Fruit fly (Drosophila melanogaster) whole organism, embryonic: ENCODE results near the gene Elo68alpha.

Experiments
- Adf1 ChIP-seq: fragments of 200-800 bp; sonication (Bioruptor generic); IDR thresholded peaks from 2 replicates; pipeline ENCODE4 v1.3.6; 2022; ENCODE audit warnings: missing biosample characterization, missing genetic modification characterization
- CG10654 ChIP-seq: fragments of 200-800 bp; sonication (Bioruptor generic); optimal IDR thresholded peaks from 2 replicates; lab custom pipeline; 2016; ENCODE audit warnings: missing biosample characterization, missing genetic modification characterization
- CG11696 ChIP-seq: fragments of 200-800 bp; sonication (Bioruptor generic); IDR thresholded peaks from 2 replicates; pipeline ENCODE4 v1.3.6; 2022; ENCODE audit warnings: missing biosample characterization, missing genetic modification characterization
- CG15073 ChIP-seq: fragments of 200-800 bp; sonication (Bioruptor generic); optimal IDR thresholded peaks from 2 replicates; lab custom pipeline; 2016; ENCODE audit warnings: missing biosample characterization, missing genetic modification characterization
- CG15514 ChIP-seq: fragments of 200-800 bp; sonication (Bioruptor generic); optimal IDR thresholded peaks from 3 replicates; lab custom pipeline; 2017; ENCODE audit warnings: missing biosample characterization, missing genetic modification characterization, mild to moderate bottlenecking, moderate library complexity, missing genetic modification reagents
- CG1602 ChIP-seq: fragments of 200-800 bp; sonication (Bioruptor generic); optimal IDR thresholded peaks from 3 replicates; lab custom pipeline; 2016; ENCODE audit warnings: missing biosample characterization, missing genetic modification characterization
- CG1832 ChIP-seq: fragments of 200-800 bp; sonication (Bioruptor generic); optimal IDR thresholded peaks from 2 replicates; lab custom pipeline; 2017; ENCODE audit warnings: missing biosample characterization, mild to moderate bottlenecking, missing genetic modification characterization, inconsistent platforms
- CG30020 ChIP-seq: fragments of 200-800 bp; optimal IDR thresholded peaks from 2 replicates; lab custom pipeline; 2019; ENCODE audit warnings: missing biosample characterization, mild to moderate bottlenecking, missing genetic modification characterization, moderate library complexity
- CG3838 ChIP-seq: fragments of 200-800 bp; sonication (Bioruptor generic); optimal IDR thresholded peaks from 3 replicates; lab custom pipeline; 2016; ENCODE audit warnings: missing biosample characterization, missing genetic modification characterization
- CG3847 ChIP-seq: fragments of 200-800 bp; sonication (Bioruptor generic); IDR thresholded peaks from 2 replicates; pipeline ENCODE4 v1.3.6; 2022; ENCODE audit warnings: missing biosample characterization, missing genetic modification characterization
- CG4328 ChIP-seq: fragments of 200-800 bp; sonication (Bioruptor generic); optimal IDR thresholded peaks from 3 replicates; lab custom pipeline; 2017; ENCODE audit warnings: missing biosample characterization, missing genetic modification reagents, missing genetic modification characterization
- CG4360 ChIP-seq: fragments of 200-800 bp; sonication (Bioruptor generic); IDR thresholded peaks from 2 replicates; pipeline ENCODE4 v1.3.6; 2022; ENCODE audit warnings: missing biosample characterization, missing genetic modification characterization
- CG5953 ChIP-seq: fragments of 200-800 bp; sonication (Bioruptor generic); IDR thresholded peaks from 2 replicates; pipeline ENCODE4 v1.3.6; 2022; ENCODE audit warnings: missing biosample characterization, missing genetic modification characterization
- CG8359 ChIP-seq: fragments of 200-800 bp; sonication (Bioruptor generic); optimal IDR thresholded peaks from 2 replicates; lab custom pipeline; 2017; ENCODE audit warnings: missing biosample characterization, mild to moderate bottlenecking, missing genetic modification characterization, borderline replicate concordance
- CG8478 ChIP-seq: fragments of >200 bp; optimal IDR thresholded peaks from 2 replicates; lab custom pipeline; 2018
- CG9727 ChIP-seq: fragments of 200-800 bp; sonication (Bioruptor generic); optimal IDR thresholded peaks from 3 replicates; lab custom pipeline; 2017; ENCODE audit warnings: missing biosample characterization, mild to moderate bottlenecking, missing genetic modification characterization
- CoRest ChIP-seq: fragments of 200-800 bp; sonication (Bioruptor generic); optimal IDR thresholded peaks from 3 replicates; lab custom pipeline; 2018; ENCODE audit warnings: missing biosample characterization, mild to moderate bottlenecking, missing genetic modification characterization, moderate library complexity
- Doc2 ChIP-seq: fragments of 200-800 bp; sonication (Bioruptor generic); IDR thresholded peaks from 2 replicates; pipeline ENCODE4 v1.3.6; 2022; ENCODE audit warnings: missing biosample characterization, missing genetic modification characterization
- Fer2 ChIP-seq: fragments of 200-800 bp; sonication (Bioruptor generic); optimal IDR thresholded peaks from 2 replicates; lab custom pipeline; 2018; ENCODE audit warnings: missing biosample characterization, mild to moderate bottlenecking, missing genetic modification characterization, moderate library complexity
- H15 ChIP-seq: fragments of 200-800 bp; sonication (Bioruptor generic); IDR thresholded peaks from 3 replicates; pipeline ENCODE4 v1.3.6; 2022; ENCODE audit warnings: missing biosample characterization, missing genetic modification characterization
- HLH3B ChIP-seq: fragments of 200-800 bp; sonication (Bioruptor generic); IDR thresholded peaks from 2 replicates; pipeline ENCODE4 v1.3.6; 2022; ENCODE audit warnings: missing biosample characterization, missing genetic modification characterization
- HLH54F ChIP-seq: fragments of 200-800 bp; sonication (Bioruptor generic); optimal IDR thresholded peaks from 3 replicates; lab custom pipeline; 2016; ENCODE audit warnings: missing biosample characterization, missing genetic modification characterization
- NC2β ChIP-seq: fragments of 200-800 bp; sonication (Bioruptor generic); optimal IDR thresholded peaks from 2 replicates; lab custom pipeline; 2016; ENCODE audit warnings: missing biosample characterization, missing genetic modification characterization
- Oaz ChIP-seq: fragments of 200-800 bp; sonication (Bioruptor generic); IDR thresholded peaks from 2 replicates; pipeline ENCODE4 v1.3.6; 2022; ENCODE audit warnings: missing biosample characterization, missing genetic modification characterization
- Oli ChIP-seq: fragments of 200-800 bp; sonication (Bioruptor generic); optimal IDR thresholded peaks from 2 replicates; lab custom pipeline; 2018; ENCODE audit warnings: missing biosample characterization, mild to moderate bottlenecking, missing genetic modification characterization, moderate library complexity
- Poxn ChIP-seq: fragments of 200-800 bp; sonication (Bioruptor generic); IDR thresholded peaks from 2 replicates; pipeline ENCODE4 v1.3.6; 2022; ENCODE audit warnings: missing biosample characterization, missing genetic modification characterization
- Ravus ChIP-seq: fragments of 200-800 bp; sonication (Bioruptor generic); IDR thresholded peaks from 2 replicates; pipeline ENCODE4 v1.3.6; 2022; ENCODE audit warnings: missing biosample characterization, missing genetic modification characterization
- Usf ChIP-seq: fragments of 200-800 bp; sonication (Bioruptor generic); optimal IDR thresholded peaks from 2 replicates; lab custom pipeline; 2017; ENCODE audit warnings: missing genotype, missing biosample characterization, missing genetic modification characterization
- Xbp1 ChIP-seq: fragments of 200-800 bp; sonication (Bioruptor generic); optimal IDR thresholded peaks from 3 replicates; lab custom pipeline; 2016; ENCODE audit warnings: missing biosample characterization, mild to moderate bottlenecking, missing genetic modification characterization
- btn ChIP-seq: fragments of 200-800 bp; sonication (Bioruptor generic); optimal IDR thresholded peaks from 2 replicates; lab custom pipeline; 2016; ENCODE audit warnings: missing biosample characterization, missing genetic modification characterization
- crol ChIP-seq: fragments of 200-800 bp; sonication (Bioruptor generic); IDR thresholded peaks from 2 replicates; pipeline ENCODE4 v1.3.6; 2022; ENCODE audit warnings: missing biosample characterization, missing genetic modification characterization
- crp ChIP-seq, 2 experiments: fragments of 200-800 bp; sonication (Bioruptor generic); optimal IDR thresholded peaks; 2 replicates in 1 of 2; 3 replicates in 1 of 2; lab custom pipeline; 2017; ENCODE audit warnings: missing biosample characterization in 2 of 2, missing genetic modification characterization in 2 of 2, mild to moderate bottlenecking in 1 of 2, moderate library complexity in 1 of 2
- dmrt11E ChIP-seq: fragments of 200-800 bp; sonication (Bioruptor generic); optimal IDR thresholded peaks from 3 replicates; lab custom pipeline; 2018; ENCODE audit warnings: missing biosample characterization, mild to moderate bottlenecking, missing genetic modification characterization, moderate library complexity
- dpn ChIP-seq, 2 experiments: fragments of 200-800 bp; sonication (Bioruptor generic); optimal IDR thresholded peaks; 3 replicates each; lab custom pipeline; 2016; ENCODE audit warnings: missing biosample characterization in 2 of 2, missing genetic modification characterization in 2 of 2
- dysf ChIP-seq: fragments of 200-800 bp; sonication (Bioruptor generic); IDR thresholded peaks from 3 replicates; pipeline ENCODE4 v1.3.6; 2022; ENCODE audit warnings: missing biosample characterization, missing genetic modification characterization
- fd96Cb ChIP-seq: fragments of 200-800 bp; sonication (Bioruptor generic); optimal IDR thresholded peaks from 2 replicates; lab custom pipeline; 2018; ENCODE audit warnings: missing biosample characterization, mild to moderate bottlenecking, missing genetic modification characterization, moderate library complexity
- grau ChIP-seq: fragments of 200-800 bp; optimal IDR thresholded peaks from 3 replicates; lab custom pipeline; 2019; ENCODE audit warnings: missing biosample characterization, mild to moderate bottlenecking, missing genetic modification characterization, moderate library complexity
- ham ChIP-seq: fragments of 200-800 bp; sonication (Bioruptor generic); IDR thresholded peaks from 2 replicates; pipeline ENCODE4 v1.3.6; 2022; ENCODE audit warnings: missing biosample characterization, missing genetic modification characterization
- hb ChIP-seq: fragments of 200-800 bp; sonication (Bioruptor generic); IDR thresholded peaks from 3 replicates; pipeline ENCODE4 v1.3.6; 2022; ENCODE audit warnings: missing biosample characterization, missing genetic modification characterization; ENCODE audit not compliant: partially characterized antibody
- ind ChIP-seq: fragments of 200-800 bp; sonication (Bioruptor generic); optimal IDR thresholded peaks from 3 replicates; lab custom pipeline; 2016; ENCODE audit warnings: missing biosample characterization, missing genetic modification characterization
- insv ChIP-seq, 2 experiments: fragments of 200-800 bp; sonication (Bioruptor generic); optimal IDR thresholded peaks; 3 replicates each; lab custom pipeline; 2016 to 2018; ENCODE audit warnings: missing biosample characterization in 2 of 2, missing genetic modification characterization in 2 of 2
- kay ChIP-seq: fragments of 200-800 bp; sonication (Bioruptor generic); optimal IDR thresholded peaks from 2 replicates; lab custom pipeline; 2016; ENCODE audit warnings: missing biosample characterization, missing genetic modification characterization
- luna ChIP-seq: fragments of 200-800 bp; sonication (Bioruptor generic); optimal IDR thresholded peaks from 2 replicates; lab custom pipeline; 2016; ENCODE audit warnings: missing biosample characterization, missing genetic modification characterization
- mld ChIP-seq: fragments of 200-800 bp; sonication (Bioruptor generic); IDR thresholded peaks from 3 replicates; pipeline ENCODE4 v1.3.6; 2022; ENCODE audit warnings: missing biosample characterization, missing genetic modification characterization; ENCODE audit not compliant: partially characterized antibody
- odd ChIP-seq: fragments of 200-800 bp; sonication (Bioruptor generic); optimal IDR thresholded peaks from 2 replicates; lab custom pipeline; 2017; ENCODE audit warnings: missing biosample characterization, mild to moderate bottlenecking, missing genetic modification characterization
- sc ChIP-seq, 3 experiments: fragments of >200 bp in 2 of 3; fragments of 200-800 bp in 1 of 3; sonication (Bioruptor generic) in 1 of 3; optimal IDR thresholded peaks; 2 replicates in 2 of 3; 3 replicates in 1 of 3; lab custom pipeline; 2017; ENCODE audit warnings: mild to moderate bottlenecking in 1 of 3, missing biosample characterization in 1 of 3, missing genetic modification characterization in 1 of 3, missing genetic modification reagents in 1 of 3
- sima ChIP-seq: fragments of 200-800 bp; sonication (Bioruptor generic); optimal IDR thresholded peaks from 2 replicates; lab custom pipeline; 2016; ENCODE audit warnings: missing biosample characterization, missing genetic modification characterization
- slbo ChIP-seq: fragments of 200-800 bp; sonication (Bioruptor generic); IDR thresholded peaks from 2 replicates; pipeline ENCODE4 v1.3.6; 2022; ENCODE audit warnings: missing biosample characterization, missing genetic modification characterization
- tup ChIP-seq: fragments of 200-800 bp; sonication (Bioruptor generic); optimal IDR thresholded peaks from 2 replicates; lab custom pipeline; 2016; ENCODE audit warnings: missing biosample characterization, mild to moderate bottlenecking, missing genetic modification characterization, moderate library complexity
- vnd ChIP-seq: fragments of 200-800 bp; sonication (Bioruptor generic); IDR thresholded peaks from 3 replicates; pipeline ENCODE4 v1.3.6; 2022; ENCODE audit warnings: missing biosample characterization, missing genetic modification characterization; ENCODE audit not compliant: partially characterized antibody
- zfh1 ChIP-seq: fragments of 200-800 bp; sonication (Bioruptor generic); IDR thresholded peaks from 3 replicates; pipeline ENCODE4 v1.3.6; 2022; ENCODE audit warnings: missing biosample characterization, missing genetic modification characterization

The Elo68alpha gene

DNA sequence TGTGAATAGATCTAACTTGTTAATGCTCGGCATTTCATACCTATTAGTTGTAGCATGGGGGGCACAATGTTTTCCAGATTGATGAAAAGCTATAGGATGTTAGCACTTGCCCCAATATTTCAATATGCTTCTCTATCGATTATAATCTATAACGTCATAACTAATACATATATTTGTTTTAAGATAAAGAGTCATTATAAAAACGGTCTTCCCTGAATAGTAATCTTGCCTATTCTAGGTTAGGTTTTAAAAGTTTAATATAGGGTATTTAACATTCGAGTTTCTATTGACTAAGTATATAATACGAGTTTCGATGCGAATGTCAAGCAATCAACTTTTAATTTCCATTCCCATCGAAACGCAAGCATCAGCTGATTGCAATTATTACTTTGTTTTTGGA is 41.6 kb downstream of the Elo68alpha start, which contains the start of the genes CG6321 and Blos2 (continued):
- TF ChIP-seq CG10654 (peak; percentile 50), Xbp1 (GFP tag; lab: Kevin White, UChicago) (peak; percentile 75), crp (GFP tag; optimal IDR thresholded peaks at IDR 0.05; lab: Kevin White, UChicago) (peak; percentile 30 to 84), NC2β (GFP tag; lab: Kevin White, UChicago) (peak; percentile 41), dmrt11E (tag; lab: Kevin White, UChicago) (peak; percentile 75), sc (optimal IDR thresholded peaks at IDR 0.05; lab: Kevin White, UChicago) (no peak), sc (GFP tag; optimal IDR thresholded peaks at IDR 0.05; lab: Kevin White, UChicago) (peak; percentile 22), HLH54F (GFP tag; lab: Kevin White, UChicago) (peak; percentile 33), ind (GFP tag; lab: Kevin White, UChicago) (peak; percentile 75), tup (no peak), CG5953 (GFP tag; lab: Robert Waterston, UW) (no peak), dysf (GFP tag; lab: Robert Waterston, UW) (peak; percentile 88), CG30020 (tag; lab: Kevin White, UChicago) (peak; percentile 43), odd (peak; percentile 69), btn (no peak), CG4328 (GFP tag; lab: Kevin White, UChicago) (peak; percentile 57), CG3847 (GFP tag; lab: Robert Waterston, UW) (peak; percentile 53; the same call in 1 of the 2 replicates), CG8478 (lab: Kevin White, UChicago) (no peak), CoRest (tag; lab: Kevin White, UChicago) (peak; percentile 85), crol (GFP tag; lab: Robert Waterston, UW) (no peak), CG15073 (GFP tag; lab: Kevin White, UChicago) (no peak), CG8359 (GFP tag; lab: Kevin White, UChicago) (peak; percentile 30), CG15514 (GFP tag; lab: Kevin White, UChicago) (peak; percentile 53), vnd (GFP tag; lab: Robert Waterston, UW) (no peak), HLH3B (GFP tag; lab: Robert Waterston, UW) (peak; percentile 68), CG4360 (GFP tag; lab: Robert Waterston, UW) (no peak), slbo (peak; percentile 68), Fer2 (peak; percentile 50), Poxn (peak; percentile 39; the same call in 1 of the 2 replicates), Usf (GFP tag; lab: Kevin White, UChicago) (no peak), kay (GFP tag; lab: Kevin White, UChicago) (peak; percentile 47), mld (GFP tag; lab: Robert Waterston, UW) (no peak), Adf1 (GFP tag; lab: Robert Waterston, UW) (0 out of 2 replicates have a peak, but pooled peaks have one; percentile 22), insv (GFP tag; optimal IDR thresholded peaks at IDR 0.05; lab: Kevin White, UChicago) (no peak), dpn (GFP tag; optimal IDR thresholded peaks at IDR 0.05; lab: Kevin White, UChicago) (peak; percentile 69 to 77), H15 (GFP tag; lab: Robert Waterston, UW) (0 out of 3 replicates have a peak, but pooled peaks have one; percentile 27), hb (GFP tag; lab: Robert Waterston, UW) (no peak), CG3838 (GFP tag; lab: Kevin White, UChicago) (peak; percentile 37), CG1832 (GFP tag; lab: Kevin White, UChicago) (no peak), Oaz (GFP tag; lab: Robert Waterston, UW) (peak; percentile 54), luna (GFP tag; lab: Kevin White, UChicago) (no peak), CG9727 (GFP tag; lab: Kevin White, UChicago) (peak; percentile 64), Ravus (no peak), CG1602 (GFP tag; lab: Kevin White, UChicago) (peak; percentile 51), sima (GFP tag; lab: Kevin White, UChicago) (no peak), fd96Cb (peak; percentile 76), Oli (tag; lab: Kevin White, UChicago) (peak; percentile 78), ham (GFP tag; lab: Robert Waterston, UW) (no peak), zfh1 (GFP tag; lab: Robert Waterston, UW) (peak; percentile 54), Doc2 (GFP tag; lab: Robert Waterston, UW) (no peak), grau (tag; lab: Kevin White, UChicago) (peak; percentile 85), CG11696 (GFP tag; lab: Robert Waterston, UW) (0 out of 2 replicates have a peak, but pooled peaks have one; percentile 24)
